Fruit fly (Drosophila melanogaster): ENCODE results near the gene Est-Q.
A peak's percentile ranks its signal among the peaks of the same experiment; 100 is the strongest.

Est-Q gene

dm6 chr3L:21501172-21501571 is at the start of gene Est-Q:
TSS of gene Est-Q (plus strand) at chr3L:21501421.
- peak; percentile 96 for TF ChIP-seq cic (GFP tag; optimal IDR thresholded peaks at IDR 0.05)
- peak; percentile 22 for TF ChIP-seq CG12768 (GFP tag; optimal IDR thresholded peaks at IDR 0.05)
- TF ChIP-seq Crg-1 (GFP tag; optimal IDR thresholded peaks at IDR 0.05), result no peak
- peak; percentile 87 for TF ChIP-seq Mnt (GFP tag; optimal IDR thresholded peaks at IDR 0.05)

- TF ChIP-seq CG14711 (tag; optimal IDR thresholded peaks at IDR 0.05), result no peak
- no peak for TF ChIP-seq ovo (GFP tag; optimal IDR thresholded peaks at IDR 0.05)
- TF ChIP-seq CG1620 (GFP tag; optimal IDR thresholded peaks at IDR 0.05), result no peak
- TF ChIP-seq CG11617 (GFP tag; optimal IDR thresholded peaks at IDR 0.05), result no peak
- no peak for TF ChIP-seq Clk (GFP tag; optimal IDR thresholded peaks at IDR 0.05)
- no peak for TF ChIP-seq toe (GFP tag; optimal IDR thresholded peaks at IDR 0.05)
- TF ChIP-seq Hr96 (GFP tag; optimal IDR thresholded peaks at IDR 0.05), result no peak
- TF ChIP-seq cic (GFP tag; optimal IDR thresholded peaks at IDR 0.05), result no peak
- no peak for TF ChIP-seq bab1 (GFP tag; optimal IDR thresholded peaks at IDR 0.05)
- TF ChIP-seq CG5204 (GFP tag; optimal IDR thresholded peaks at IDR 0.05), result no peak
- no peak for TF ChIP-seq tj (GFP tag; optimal IDR thresholded peaks at IDR 0.05)
- no peak for TF ChIP-seq CG7101 (tag; optimal IDR thresholded peaks at IDR 0.05)
- no peak for TF ChIP-seq Crg-1 (GFP tag; optimal IDR thresholded peaks at IDR 0.05)
- TF ChIP-seq CG12768 (GFP tag; optimal IDR thresholded peaks at IDR 0.05), result no peak
- no peak for TF ChIP-seq pad (GFP tag; optimal IDR thresholded peaks at IDR 0.05)
- no peak for TF ChIP-seq cnc (optimal IDR thresholded peaks at IDR 0.05)
- TF ChIP-seq CG33017 (tag; optimal IDR thresholded peaks at IDR 0.05), result no peak
- TF ChIP-seq kay (GFP tag; ENCODE audit: borderline replicate concordance), result no peak
- no peak for TF ChIP-seq CG7045 (GFP tag; optimal IDR thresholded peaks at IDR 0.05)
These were observed 47.6 kb upstream of the Est-Q start for dm6 chr3L:21453623-21454022.

dm6 chr3L:21455196-21455595 is 46.0 kb upstream of the Est-Q start:
- TF ChIP-seq CG5204 (GFP tag; optimal IDR thresholded peaks at IDR 0.05) (no peak), cnc (optimal IDR thresholded peaks at IDR 0.05) (no peak), bab1 (GFP tag; optimal IDR thresholded peaks at IDR 0.05) (no peak), Hr96 (GFP tag; optimal IDR thresholded peaks at IDR 0.05) (no peak), cic (GFP tag; optimal IDR thresholded peaks at IDR 0.05) (no peak), Clk (GFP tag; optimal IDR thresholded peaks at IDR 0.05) (no peak), kay (GFP tag; ENCODE audit: borderline replicate concordance) (no peak), ovo (GFP tag; optimal IDR thresholded peaks at IDR 0.05) (no peak), pad (GFP tag; optimal IDR thresholded peaks at IDR 0.05) (no peak), tj (GFP tag; optimal IDR thresholded peaks at IDR 0.05) (no peak), CG33017 (tag; optimal IDR thresholded peaks at IDR 0.05) (no peak), CG14711 (tag; optimal IDR thresholded peaks at IDR 0.05) (no peak), Crg-1 (GFP tag; optimal IDR thresholded peaks at IDR 0.05) (no peak)

dm6 chr3L:21458736-21459135 is 42.5 kb upstream of the Est-Q start:
- TF ChIP-seq cnc (optimal IDR thresholded peaks at IDR 0.05) (no peak), CG1620 (GFP tag; optimal IDR thresholded peaks at IDR 0.05) (no peak), Clk (GFP tag; optimal IDR thresholded peaks at IDR 0.05) (no peak)

dm6 chr3L:21460149-21460873 is 40.9 kb upstream of the Est-Q start:
- no peak for TF ChIP-seq CG12768 (GFP tag; optimal IDR thresholded peaks at IDR 0.05)
- TF ChIP-seq CG5204 (GFP tag; optimal IDR thresholded peaks at IDR 0.05), result no peak
- no peak for TF ChIP-seq bab1 (GFP tag; optimal IDR thresholded peaks at IDR 0.05)
- no peak for TF ChIP-seq CG7101 (tag; optimal IDR thresholded peaks at IDR 0.05)
- no peak for TF ChIP-seq cic (GFP tag; optimal IDR thresholded peaks at IDR 0.05)
- TF ChIP-seq CG11617 (GFP tag; optimal IDR thresholded peaks at IDR 0.05), result no peak
- no peak for TF ChIP-seq Mnt (GFP tag; optimal IDR thresholded peaks at IDR 0.05)
- TF ChIP-seq tj (GFP tag; optimal IDR thresholded peaks at IDR 0.05), result no peak

- TF ChIP-seq Crg-1 (GFP tag; optimal IDR thresholded peaks at IDR 0.05) (no peak), CG7101 (tag; optimal IDR thresholded peaks at IDR 0.05) (no peak), toe (GFP tag; optimal IDR thresholded peaks at IDR 0.05) (no peak), Clk (GFP tag; optimal IDR thresholded peaks at IDR 0.05) (no peak)
These were observed 38.4 kb upstream of the Est-Q start for dm6 chr3L:21462860-21463259.

- TF ChIP-seq bab1 (GFP tag; optimal IDR thresholded peaks at IDR 0.05) (no peak), CG11617 (GFP tag; optimal IDR thresholded peaks at IDR 0.05) (no peak), Crg-1 (GFP tag; optimal IDR thresholded peaks at IDR 0.05) (no peak), Mnt (GFP tag; optimal IDR thresholded peaks at IDR 0.05) (no peak), pad (GFP tag; optimal IDR thresholded peaks at IDR 0.05) (no peak), Clk (GFP tag; optimal IDR thresholded peaks at IDR 0.05) (no peak)
These were observed 37.0 kb upstream of the Est-Q start for dm6 chr3L:21464240-21464639.
